Worm (Caenorhabditis elegans): ENCODE measurements around the gene rpap-3.

The rpap-3 gene

ce11 chrIV:7778865-7779264 lies at the start of gene rpap-3:
rpap-3 (minus strand) TSS chrIV:7778965.
- TF ChIP-seq ztf-11 (tag; optimal IDR thresholded peaks at IDR 0.05) = no peak
- TF ChIP-seq lin-13 (GFP tag; optimal IDR thresholded peaks at IDR 0.05) = no peak
- TF ChIP-seq nhr-6 (tag; optimal IDR thresholded peaks at IDR 0.05) = no peak
- no peak for TF ChIP-seq nhr-23 (tag; optimal IDR thresholded peaks at IDR 0.05)
- no peak for TF ChIP-seq ZK546.5 (tag; optimal IDR thresholded peaks at IDR 0.05)
- TF ChIP-seq nhr-129 (tag; optimal IDR thresholded peaks at IDR 0.05) = no peak
- no peak for TF ChIP-seq lin-11 (tag; optimal IDR thresholded peaks at IDR 0.05)
- no peak for TF ChIP-seq snpc-4 (tag; optimal IDR thresholded peaks at IDR 0.05)
- TF ChIP-seq sma-9 (GFP tag; optimal IDR thresholded peaks at IDR 0.05) = no peak
- no peak for TF ChIP-seq sma-9 (tag; optimal IDR thresholded peaks at IDR 0.05)
- TF ChIP-seq nhr-25 (tag; optimal IDR thresholded peaks at IDR 0.05) = no peak
- no peak for TF ChIP-seq unc-62 (GFP tag; optimal IDR thresholded peaks at IDR 0.05)

ce11 chrIV:7824649-7825048 lies 45.9 kb upstream of the rpap-3 start:
- TF ChIP-seq zag-1 (tag; optimal IDR thresholded peaks at IDR 0.05) (no peak), egl-27 (tag; optimal IDR thresholded peaks at IDR 0.05) (peak; percentile 7), nhr-25 (tag; optimal IDR thresholded peaks at IDR 0.05) (peak; percentile 54), crh-2 (tag; optimal IDR thresholded peaks at IDR 0.05) (no peak), mab-5 (tag; optimal IDR thresholded peaks at IDR 0.05) (no peak)

ce11 chrIV:7822524-7822923 lies 43.8 kb upstream of the rpap-3 start, which contains the start of gene T14A8.2:
T14A8.2 (minus strand) TSS chrIV:7822624.
- TF ChIP-seq lin-11 (tag; optimal IDR thresholded peaks at IDR 0.05) (no peak), Y55F3AM.14 (GFP tag; optimal IDR thresholded peaks at IDR 0.05) (no peak), zag-1 (tag; optimal IDR thresholded peaks at IDR 0.05) (no peak), snpc-4 (tag; optimal IDR thresholded peaks at IDR 0.05) (no peak), unc-62 (GFP tag; optimal IDR thresholded peaks at IDR 0.05) (no peak), ztf-4 (tag; optimal IDR thresholded peaks at IDR 0.05) (no peak), crh-2 (tag; optimal IDR thresholded peaks at IDR 0.05) (no peak), alr-1 (tag; optimal IDR thresholded peaks at IDR 0.05) (no peak), ztf-1 (GFP tag; conservative IDR thresholded peaks at IDR 0.05) (no peak), mbf-1 (tag; optimal IDR thresholded peaks at IDR 0.05) (no peak), nhr-12 (tag; optimal IDR thresholded peaks at IDR 0.05) (no peak), nhr-10 (tag; optimal IDR thresholded peaks at IDR 0.05) (no peak), blmp-1 (tag; optimal IDR thresholded peaks at IDR 0.05; ENCODE audit: insufficient read depth) (no peak), ceh-16 (tag; optimal IDR thresholded peaks at IDR 0.05) (no peak), lsy-2 (tag; optimal IDR thresholded peaks at IDR 0.05) (no peak), fos-1 (tag; optimal IDR thresholded peaks at IDR 0.05) (no peak), mdl-1 (tag; optimal IDR thresholded peaks at IDR 0.05) (no peak), nhr-6 (tag; optimal IDR thresholded peaks at IDR 0.05) (no peak), F13H6.1 (tag; optimal IDR thresholded peaks at IDR 0.05) (no peak)

ce11 chrIV:7817852-7818251 lies 39.1 kb upstream of the rpap-3 start, which contains the start of gene ric-3:
ric-3 (plus strand) TSS chrIV:7818251.
- TF ChIP-seq peb-1 (tag; optimal IDR thresholded peaks at IDR 0.05) (no peak), aly-2 (tag; optimal IDR thresholded peaks at IDR 0.05) (no peak), unc-55 (GFP tag; optimal IDR thresholded peaks at IDR 0.05) (peak; percentile 89), sma-3 (GFP tag; optimal IDR thresholded peaks at IDR 0.05) (no peak), nhr-77 (tag; optimal IDR thresholded peaks at IDR 0.05) (no peak), egl-27 (tag; optimal IDR thresholded peaks at IDR 0.05) (peak; percentile 42), nhr-129 (tag; optimal IDR thresholded peaks at IDR 0.05) (peak; percentile 84), sma-9 (GFP tag; optimal IDR thresholded peaks at IDR 0.05) (peak; percentile 86), sma-9 (tag; optimal IDR thresholded peaks at IDR 0.05) (no peak), nhr-6 (tag; optimal IDR thresholded peaks at IDR 0.05) (peak; percentile 72), mab-5 (tag; optimal IDR thresholded peaks at IDR 0.05) (peak; percentile 45), Y55F3AM.14 (GFP tag; optimal IDR thresholded peaks at IDR 0.05) (no peak), ztf-11 (tag; optimal IDR thresholded peaks at IDR 0.05) (no peak), blmp-1 (tag; optimal IDR thresholded peaks at IDR 0.05; ENCODE audit: insufficient read depth) (no peak), lin-11 (tag; optimal IDR thresholded peaks at IDR 0.05) (peak; percentile 54), fos-1 (tag; optimal IDR thresholded peaks at IDR 0.05) (peak; percentile 38), mdl-1 (tag; optimal IDR thresholded peaks at IDR 0.05) (peak in 1 of 2 experiments; percentile 10), crh-2 (tag; optimal IDR thresholded peaks at IDR 0.05) (peak; percentile 68), elt-1 (tag; optimal IDR thresholded peaks at IDR 0.05) (no peak), unc-62 (GFP tag; optimal IDR thresholded peaks at IDR 0.05) (no peak), ZK546.5 (tag; optimal IDR thresholded peaks at IDR 0.05) (no peak), unc-39 (tag; optimal IDR thresholded peaks at IDR 0.05) (no peak), nhr-237 (tag; optimal IDR thresholded peaks at IDR 0.05) (no peak), zag-1 (tag; optimal IDR thresholded peaks at IDR 0.05) (peak; percentile 75), F13H6.1 (tag; optimal IDR thresholded peaks at IDR 0.05) (peak; percentile 84), alr-1 (tag; optimal IDR thresholded peaks at IDR 0.05) (no peak), lsy-2 (tag; optimal IDR thresholded peaks at IDR 0.05) (peak; percentile 15 to 79), nhr-11 (tag; optimal IDR thresholded peaks at IDR 0.05) (no peak), nhr-23 (tag; optimal IDR thresholded peaks at IDR 0.05) (no peak), gmeb-1 (tag; optimal IDR thresholded peaks at IDR 0.05) (no peak), R02D3.7 (tag; optimal IDR thresholded peaks at IDR 0.05) (no peak), dmd-4 (tag; optimal IDR thresholded peaks at IDR 0.05) (no peak), ceh-16 (tag; optimal IDR thresholded peaks at IDR 0.05) (no peak), skn-1 (tag; optimal IDR thresholded peaks at IDR 0.05) (no peak), lin-39 (tag; optimal IDR thresholded peaks at IDR 0.05) (no peak), ceh-82 (tag; optimal IDR thresholded peaks at IDR 0.05) (no peak), nhr-12 (tag; optimal IDR thresholded peaks at IDR 0.05) (no peak), lin-13 (GFP tag; optimal IDR thresholded peaks at IDR 0.05) (peak; percentile 26), ama-1 (optimal IDR thresholded peaks at IDR 0.05) (no peak)
